Fruit fly (Drosophila melanogaster) whole organism, adult: ENCODE data around the gene CG33514.

Experiments
- CG33017 ChIP-seq: fragments of 200-800 bp; sonication (Bioruptor generic); optimal IDR thresholded peaks from 2 replicates; lab custom pipeline; 2018; ENCODE audit warnings: missing biosample characterization, mild to moderate bottlenecking, missing genetic modification characterization, moderate library complexity
- CG7101 ChIP-seq: fragments of 200-800 bp; sonication (Bioruptor generic); optimal IDR thresholded peaks from 2 replicates; lab custom pipeline; 2018; ENCODE audit warnings: missing biosample characterization, mild to moderate bottlenecking, missing genetic modification characterization, moderate library complexity
- Mnt ChIP-seq: fragments of 200-800 bp; sonication (Bioruptor generic); optimal IDR thresholded peaks from 2 replicates; lab custom pipeline; 2016; ENCODE audit warnings: missing biosample characterization, mild to moderate bottlenecking, missing genetic modification characterization
- bab1 ChIP-seq: fragments of 200-800 bp; sonication (Bioruptor generic); optimal IDR thresholded peaks from 3 replicates; lab custom pipeline; 2019; ENCODE audit warnings: missing biosample characterization, mild to moderate bottlenecking, missing genetic modification characterization, moderate library complexity
- cic ChIP-seq: fragments of 200-800 bp; sonication (Bioruptor generic); optimal IDR thresholded peaks from 2 replicates; lab custom pipeline; 2017; ENCODE audit warnings: missing biosample characterization, mild to moderate bottlenecking, missing genetic modification characterization, moderate library complexity
- cnc ChIP-seq, 2 experiments: fragments of >200 bp; optimal IDR thresholded peaks; 2 replicates each; lab custom pipeline; 2017
- kay ChIP-seq: fragments of 200-800 bp; sonication (Bioruptor generic); peaks from one replicate; lab custom pipeline; 2016; ENCODE audit warnings: missing biosample characterization, missing genetic modification characterization, borderline replicate concordance
- ovo ChIP-seq: fragments of 200-800 bp; sonication (Bioruptor generic); optimal IDR thresholded peaks from 2 replicates; lab custom pipeline; 2016; ENCODE audit warnings: missing biosample characterization, missing genetic modification characterization
- pad ChIP-seq: fragments of 200-800 bp; sonication (Bioruptor generic); optimal IDR thresholded peaks from 3 replicates; lab custom pipeline; 2017; ENCODE audit warnings: missing biosample characterization, missing genetic modification characterization, mild to moderate bottlenecking, moderate library complexity, missing genetic modification reagents
- toe ChIP-seq: fragments of 200-800 bp; sonication (Bioruptor generic); optimal IDR thresholded peaks from 2 replicates; lab custom pipeline; 2016; ENCODE audit warnings: missing biosample characterization, missing genetic modification characterization

DNA sequence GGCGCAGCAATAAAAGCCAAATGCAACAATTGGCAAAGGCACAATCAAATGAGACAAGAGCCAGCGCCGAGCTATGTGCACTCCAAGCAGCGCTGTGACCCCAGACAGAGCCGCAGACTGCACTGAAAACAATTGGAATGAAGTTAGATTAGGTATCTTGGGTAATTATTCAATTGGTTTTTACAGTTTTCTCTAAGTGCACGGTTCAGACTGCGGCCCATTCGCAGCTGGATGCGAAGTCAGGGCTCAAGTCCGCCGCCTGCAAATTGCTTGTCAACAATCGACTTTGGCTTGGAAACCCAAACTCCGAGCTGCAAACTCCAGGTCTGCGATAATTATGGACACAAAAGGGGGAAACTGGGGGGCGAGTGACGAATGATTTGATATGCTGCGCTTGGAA lies 28.4 kb downstream of the CG33514 start:
- TF ChIP-seq toe (GFP tag; lab: Kevin White, UChicago) (no peak), CG7101 (tag; lab: Kevin White, UChicago) (no peak), pad (GFP tag; lab: Kevin White, UChicago) (no peak), Mnt (GFP tag; lab: Kevin White, UChicago) (no peak), cnc (optimal IDR thresholded peaks at IDR 0.05; lab: Kevin White, UChicago) (no peak), CG33017 (tag; lab: Kevin White, UChicago) (no peak), bab1 (GFP tag; lab: Kevin White, UChicago) (no peak), ovo (GFP tag; lab: Kevin White, UChicago) (no peak), kay (no peak), cic (no peak)
